Fruit fly (Drosophila melanogaster) Kc167 (cell line): ENCODE data around the gene CG17292.

ENCODE experiments used
- Myc ChIP-seq: fragments of >200 bp; optimal IDR thresholded peaks from 2 replicates; lab custom pipeline; 2017; ENCODE audit warnings: missing external identifiers
- Sin3A ChIP-seq: fragments of >200 bp; optimal IDR thresholded peaks from 2 replicates; lab custom pipeline; 2018; ENCODE audit warnings: missing external identifiers
- insv ChIP-seq: fragments of >200 bp; optimal IDR thresholded peaks from 3 replicates; lab custom pipeline; 2018; ENCODE audit warnings: missing external identifiers
- psq ChIP-seq: fragments of >200 bp; optimal IDR thresholded peaks from 2 replicates; lab custom pipeline; 2017; ENCODE audit warnings: missing external identifiers

DNA sequence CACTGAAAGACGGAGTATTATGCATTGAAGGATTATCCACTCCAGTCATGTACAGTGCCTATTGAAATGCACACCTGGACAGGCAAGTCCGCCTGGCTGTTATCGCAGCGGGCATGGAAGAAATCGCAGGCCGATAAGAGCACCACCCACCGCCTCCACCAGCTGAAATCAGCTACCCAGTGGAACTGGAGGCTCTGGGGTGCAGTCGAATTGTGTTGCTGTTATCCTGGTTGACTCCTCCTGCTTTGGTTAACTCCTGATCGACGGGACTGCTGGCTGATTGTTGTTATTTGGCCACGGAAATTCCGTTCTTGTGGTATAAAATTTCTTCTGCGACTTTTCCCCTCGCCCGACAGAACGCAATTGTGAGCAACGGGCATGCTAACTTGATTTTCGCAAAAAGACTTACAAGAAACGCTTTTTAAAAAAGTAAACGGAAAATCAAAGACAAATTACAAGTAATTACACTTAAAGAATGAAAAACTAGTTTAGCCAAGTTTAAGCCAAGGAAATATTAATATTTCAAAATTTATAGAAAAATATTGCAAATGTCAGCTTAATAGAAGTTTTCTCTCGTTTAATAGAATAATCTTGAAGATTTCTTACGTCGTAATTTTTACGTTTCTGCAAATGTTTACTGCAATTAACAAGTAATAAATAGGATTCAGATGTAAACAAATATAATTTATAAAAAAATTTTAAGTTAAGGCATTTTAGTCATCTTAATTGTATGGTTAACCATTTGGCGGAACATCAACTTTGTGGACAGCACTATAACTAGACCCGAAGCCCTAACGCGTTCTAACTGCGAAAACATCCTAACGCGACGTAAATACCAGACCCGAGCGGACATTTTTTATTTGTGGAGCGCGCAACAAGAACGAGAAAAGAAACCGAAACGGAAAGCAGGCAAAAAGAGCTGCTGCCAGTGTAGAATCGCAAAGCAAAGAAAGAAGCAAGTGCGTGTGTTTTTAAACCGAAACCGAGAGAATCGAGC is 44.9 kb downstream of the CG17292 start, which contains the start of the genes CG13398 and Akap200:
- TF ChIP-seq Myc (lab: Kevin White, UChicago) (no peak), Sin3A (no peak), insv (no peak), psq (no peak)
